Fruit fly (Drosophila melanogaster) whole organism: Measurements from ENCODE around the gene timeout.

Source experiments
- CG8478 ChIP-seq: fragments of >200 bp; optimal IDR thresholded peaks from 2 replicates; lab custom pipeline; 2018; ENCODE audit warnings: inconsistent platforms
- Dll ChIP-seq: fragments of >200 bp; optimal IDR thresholded peaks from 2 replicates; lab custom pipeline; 2017
- psq ChIP-seq: fragments of >200 bp; optimal IDR thresholded peaks from 2 replicates; lab custom pipeline; 2017
- usp ChIP-seq: fragments of >200 bp; optimal IDR thresholded peaks from 2 replicates; lab custom pipeline; 2017; ENCODE audit warnings: missing biosample characterization, missing genetic modification characterization, mixed read lengths

- TF ChIP-seq usp (GFP tag; lab: Kevin White, UChicago) (no peak), Dll (lab: Kevin White, UChicago) (no peak), CG8478 (lab: Kevin White, UChicago) (no peak), psq (no peak)
Observed at dm6 chr3R:13039037-13039583, 49.3 kb upstream of the timeout start.
